Worm (Caenorhabditis elegans) whole organism, young adult: ENCODE measurements around the gene sams-1.

ENCODE experiments used
- C17E4.6 ChIP-seq: fragments of 200-800 bp; sonication (Bioruptor generic); IDR thresholded peaks from 2 replicates; pipeline ENCODE4 v1.3.6; 2022; ENCODE audit warnings: missing genetic modification reagents, missing genetic modification characterization, missing compliant biosample characterization
- D2030.7 ChIP-seq: fragments of 200-800 bp; sonication (Bioruptor generic); IDR thresholded peaks from 2 replicates; pipeline ENCODE4 v1.3.6; 2022; ENCODE audit warnings: missing genetic modification reagents, missing genetic modification characterization, missing compliant biosample characterization
- F10E7.11 ChIP-seq: sonication (generic microtip); optimal IDR thresholded peaks from 2 replicates; lab custom pipeline; 2017; ENCODE audit warnings: mild to moderate bottlenecking, missing genetic modification characterization, moderate library complexity, missing compliant biosample characterization
- F49E8.2 ChIP-seq: sonication (generic microtip); optimal IDR thresholded peaks from 3 replicates; lab custom pipeline; 2017; ENCODE audit warnings: missing genetic modification characterization, mild to moderate bottlenecking, missing compliant biosample characterization, antibody characterized with exemption, moderate library complexity; ENCODE audit not compliant: insufficient read depth
- ama-1 ChIP-seq, 3 experiments: fragments of 150-350 bp in 1 of 3; sonication (generic microtip) in 2 of 3; optimal IDR thresholded peaks; 2 replicates each; lab custom pipeline; 2014 to 2018; ENCODE audit warnings: missing biosample characterization in 2 of 3, missing genetic modification characterization in 2 of 3, missing genetic modification reagents in 2 of 3
- cebp-2 ChIP-seq: fragments of 200-800 bp; sonication (Bioruptor generic); IDR thresholded peaks from 2 replicates; pipeline ENCODE4 v1.3.6; 2022; ENCODE audit warnings: missing genetic modification characterization, missing compliant biosample characterization
- gei-17 ChIP-seq: fragments of 200-800 bp; sonication (Bioruptor generic); optimal IDR thresholded peaks from 2 replicates; lab custom pipeline; 2018; ENCODE audit warnings: mild to moderate bottlenecking, missing genetic modification characterization, missing compliant biosample characterization
- hlh-12 ChIP-seq: sonication (generic microtip); optimal IDR thresholded peaks from 2 replicates; lab custom pipeline; 2016; ENCODE audit warnings: missing genetic modification characterization, missing compliant biosample characterization
- madf-8 ChIP-seq: fragments of 200-800 bp; sonication (Bioruptor generic); conservative IDR thresholded peaks from 2 replicates; pipeline ENCODE4 v1.3.6; 2022; ENCODE audit warnings: missing genetic modification reagents, missing genetic modification characterization, missing compliant biosample characterization
- mes-4 ChIP-seq: sonication (generic microtip); optimal IDR thresholded peaks from 2 replicates; lab custom pipeline; 2016; ENCODE audit warnings: missing genotype, missing genetic modification characterization, missing compliant biosample characterization
- pha-4 ChIP-seq: fragments of 150-350 bp; sonication (generic microtip); optimal IDR thresholded peaks from 2 replicates; lab custom pipeline; 2014; ENCODE audit warnings: missing biosample characterization, missing genetic modification reagents, missing genetic modification characterization
- tbx-9 ChIP-seq: sonication (generic microtip); optimal IDR thresholded peaks from 2 replicates; lab custom pipeline; 2016; ENCODE audit warnings: borderline replicate concordance, missing genetic modification characterization, inconsistent platforms, missing compliant biosample characterization
- unc-62 ChIP-seq: fragments of 150-350 bp; optimal IDR thresholded peaks from 2 replicates; lab custom pipeline; 2014; ENCODE audit warnings: missing biosample characterization, missing genetic modification reagents, missing genetic modification characterization
- xnd-1 ChIP-seq: sonication (generic microtip); optimal IDR thresholded peaks from 2 replicates; lab custom pipeline; 2016; ENCODE audit warnings: missing genotype, missing genetic modification reagents, missing genetic modification characterization, missing compliant biosample characterization

DNA sequence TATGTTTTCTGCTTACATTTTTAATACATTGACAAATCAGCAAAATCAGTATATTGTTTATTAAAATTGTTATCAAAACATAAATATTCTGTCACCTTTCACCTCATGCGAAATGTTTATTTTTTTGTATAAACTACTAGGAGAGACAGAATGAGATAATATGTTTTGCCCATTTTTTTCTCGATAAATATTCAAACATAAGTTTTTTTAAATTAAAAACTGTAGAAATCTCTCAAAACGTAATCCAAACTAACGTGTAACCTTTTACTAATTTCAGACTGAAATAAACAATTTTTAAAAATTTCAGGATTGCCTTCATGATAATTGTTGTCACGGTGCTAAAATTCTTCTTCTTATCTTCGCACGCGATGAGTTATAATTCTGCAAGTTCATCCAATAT is 8.5 kb upstream of the sams-1 start, which contains the start of gene T08D10.5:
- no peak for TF ChIP-seq F10E7.11 (tag; lab: Kevin White, UChicago)
- TF ChIP-seq xnd-1 (tag; lab: Kevin White, UChicago), result no peak
- TF ChIP-seq pha-4 (tag; lab: Kevin White, UChicago), result no peak
- no peak for TF ChIP-seq unc-62
- no peak for TF ChIP-seq hlh-12 (tag; lab: Kevin White, UChicago)
- TF ChIP-seq mes-4, result no peak
- no peak for TF ChIP-seq cebp-2 (GFP tag; lab: Robert Waterston, UW)
- no peak for TF ChIP-seq tbx-9 (tag; lab: Kevin White, UChicago)
- no peak for TF ChIP-seq madf-8 (GFP tag; lab: Robert Waterston, UW)
- TF ChIP-seq D2030.7 (GFP tag; lab: Robert Waterston, UW), result no peak
- TF ChIP-seq F49E8.2, result no peak
- TF ChIP-seq C17E4.6 (GFP tag; lab: Robert Waterston, UW), result no peak
- TF ChIP-seq ama-1 (optimal IDR thresholded peaks at IDR 0.05; lab: Kevin White, UChicago), result no peak
- no peak for TF ChIP-seq ama-1 (GFP tag; optimal IDR thresholded peaks at IDR 0.05; lab: Kevin White, UChicago)
- no peak for TF ChIP-seq gei-17 (GFP tag; lab: Kevin White, UChicago)
